Fruit fly (Drosophila melanogaster) whole organism, embryonic: ENCODE results near the gene CG14818.

Source experiments
- Ada2b ChIP-seq: fragments of 200-800 bp; sonication (Bioruptor generic); IDR thresholded peaks from 2 replicates; pipeline ENCODE4 v1.3.6; 2022; ENCODE audit warnings: missing biosample characterization, missing genetic modification characterization
- Bgb ChIP-seq: fragments of 200-800 bp; sonication (Bioruptor generic); IDR thresholded peaks from 2 replicates; pipeline ENCODE4 v1.3.6; 2022; ENCODE audit warnings: missing biosample characterization, missing genetic modification characterization; ENCODE audit not compliant: partially characterized antibody
- CG10267 ChIP-seq: fragments of 200-800 bp; sonication (Bioruptor generic); optimal IDR thresholded peaks from 2 replicates; lab custom pipeline; 2018; ENCODE audit warnings: missing biosample characterization, mild to moderate bottlenecking, missing genetic modification characterization, moderate library complexity
- CG11093 ChIP-seq: fragments of 200-800 bp; sonication (Bioruptor generic); IDR thresholded peaks from 3 replicates; pipeline ENCODE4 v1.3.6; 2022; ENCODE audit warnings: missing biosample characterization, missing genetic modification characterization
- CG11456 ChIP-seq: fragments of 200-800 bp; sonication (Bioruptor generic); IDR thresholded peaks from 3 replicates; pipeline ENCODE4 v1.3.6; 2022; ENCODE audit warnings: missing biosample characterization, missing genetic modification characterization
- CG11695 ChIP-seq: fragments of 200-800 bp; sonication (Bioruptor generic); IDR thresholded peaks from 3 replicates; pipeline ENCODE4 v1.3.6; 2022; ENCODE audit warnings: missing biosample characterization, missing genetic modification characterization
- CG12071 ChIP-seq: fragments of 200-800 bp; sonication (Bioruptor generic); optimal IDR thresholded peaks from 3 replicates; lab custom pipeline; 2018; ENCODE audit warnings: missing biosample characterization, mild to moderate bottlenecking, missing genetic modification characterization
- CG12219 ChIP-seq: fragments of 200-800 bp; sonication (Bioruptor generic); optimal IDR thresholded peaks from 3 replicates; lab custom pipeline; 2018; ENCODE audit warnings: missing biosample characterization, mild to moderate bottlenecking, missing genetic modification characterization
- CG12236 ChIP-seq: fragments of 200-800 bp; sonication (Bioruptor generic); optimal IDR thresholded peaks from 2 replicates; lab custom pipeline; 2016; ENCODE audit warnings: missing biosample characterization, missing genetic modification characterization
- CG12299 ChIP-seq: fragments of 200-800 bp; sonication (Bioruptor generic); optimal IDR thresholded peaks from 2 replicates; lab custom pipeline; 2018; ENCODE audit warnings: missing biosample characterization, mild to moderate bottlenecking, missing genetic modification characterization
- CG13123 ChIP-seq: fragments of 200-800 bp; sonication (Bioruptor generic); optimal IDR thresholded peaks from 2 replicates; lab custom pipeline; 2016; ENCODE audit warnings: missing biosample characterization, missing genetic modification characterization
- CG13624 ChIP-seq: fragments of 200-800 bp; sonication (Bioruptor generic); optimal IDR thresholded peaks from 2 replicates; lab custom pipeline; 2016; ENCODE audit warnings: missing biosample characterization, missing genetic modification characterization
- CG14710 ChIP-seq: fragments of 200-800 bp; sonication (Bioruptor generic); optimal IDR thresholded peaks from 3 replicates; lab custom pipeline; 2019; ENCODE audit warnings: missing biosample characterization, mild to moderate bottlenecking, missing genetic modification characterization, moderate library complexity
- CG1792 ChIP-seq: fragments of 200-800 bp; sonication (Bioruptor generic); optimal IDR thresholded peaks from 2 replicates; lab custom pipeline; 2016; ENCODE audit warnings: missing biosample characterization, missing genetic modification characterization
- CG18476 ChIP-seq: fragments of 200-800 bp; sonication (Bioruptor generic); optimal IDR thresholded peaks from 2 replicates; lab custom pipeline; 2016; ENCODE audit warnings: missing biosample characterization, mild to moderate bottlenecking, missing genetic modification characterization
- CG2120 ChIP-seq: fragments of 200-800 bp; sonication (Bioruptor generic); optimal IDR thresholded peaks from 3 replicates; lab custom pipeline; 2016; ENCODE audit warnings: missing biosample characterization, missing genetic modification characterization
- CG31365 ChIP-seq: fragments of 200-800 bp; sonication (Bioruptor generic); optimal IDR thresholded peaks from 2 replicates; lab custom pipeline; 2018; ENCODE audit warnings: missing biosample characterization, mild to moderate bottlenecking, missing genetic modification characterization
- CG33213 ChIP-seq: fragments of 200-800 bp; sonication (Bioruptor generic); optimal IDR thresholded peaks from 3 replicates; lab custom pipeline; 2016; ENCODE audit warnings: missing biosample characterization, missing genetic modification characterization
- CG34422 ChIP-seq: fragments of 200-800 bp; sonication (Bioruptor generic); IDR thresholded peaks from 3 replicates; pipeline ENCODE4 v1.3.6; 2022; ENCODE audit warnings: missing biosample characterization, missing genetic modification characterization
- CG3726 ChIP-seq: fragments of 200-800 bp; sonication (Bioruptor generic); IDR thresholded peaks from 3 replicates; pipeline ENCODE4, ENCODE4 v1.3.6; 2022; ENCODE audit warnings: missing biosample characterization, missing genetic modification characterization
- CG4707 ChIP-seq: fragments of 200-800 bp; sonication (Bioruptor generic); optimal IDR thresholded peaks from 2 replicates; lab custom pipeline; 2018; ENCODE audit warnings: missing biosample characterization, mild to moderate bottlenecking, missing genetic modification characterization, moderate library complexity
- CG8089 ChIP-seq: fragments of 200-800 bp; sonication (Bioruptor generic); optimal IDR thresholded peaks from 3 replicates; lab custom pipeline; 2016; ENCODE audit warnings: missing biosample characterization, missing genetic modification characterization
- CG8281 ChIP-seq: fragments of 200-800 bp; sonication (Bioruptor generic); optimal IDR thresholded peaks from 2 replicates; lab custom pipeline; 2018; ENCODE audit warnings: missing biosample characterization, mild to moderate bottlenecking, missing genetic modification characterization, moderate library complexity
- CG8388 ChIP-seq: fragments of 200-800 bp; sonication (Bioruptor generic); optimal IDR thresholded peaks from 2 replicates; lab custom pipeline; 2019; ENCODE audit warnings: missing biosample characterization, mild to moderate bottlenecking, missing genetic modification characterization, moderate library complexity
- CG9797 ChIP-seq: fragments of 200-800 bp; sonication (Bioruptor generic); optimal IDR thresholded peaks from 3 replicates; lab custom pipeline; 2018; ENCODE audit warnings: missing biosample characterization, mild to moderate bottlenecking, missing genetic modification characterization
- CG9817 ChIP-seq: fragments of 200-800 bp; sonication (Bioruptor generic); optimal IDR thresholded peaks from 2 replicates; lab custom pipeline; 2018; ENCODE audit warnings: missing biosample characterization, mild to moderate bottlenecking, missing genetic modification characterization, moderate library complexity
- Doc2 ChIP-seq: fragments of 200-800 bp; sonication (Bioruptor generic); IDR thresholded peaks from 2 replicates; pipeline ENCODE4 v1.3.6; 2022; ENCODE audit warnings: missing biosample characterization, missing genetic modification characterization
- E2f1 ChIP-seq: fragments of 200-800 bp; sonication (Bioruptor generic); IDR thresholded peaks from 2 replicates; pipeline ENCODE4 v1.3.6; 2022; ENCODE audit warnings: missing biosample characterization, missing genetic modification characterization
- Eip74EF ChIP-seq, 2 experiments: fragments of 200-800 bp in 1 of 2; fragments of >200 bp in 1 of 2; sonication (Bioruptor generic) in 1 of 2; optimal IDR thresholded peaks; 2 replicates each; lab custom pipeline; 2017 to 2019; ENCODE audit warnings: missing biosample characterization in 2 of 2, missing genetic modification characterization in 2 of 2, mild to moderate bottlenecking in 1 of 2, moderate library complexity in 1 of 2
- Hr39 ChIP-seq: fragments of >200 bp; optimal IDR thresholded peaks from 2 replicates; lab custom pipeline; 2017
- NFAT ChIP-seq: fragments of 200-800 bp; sonication (Bioruptor generic); IDR thresholded peaks from 2 replicates; pipeline ENCODE4 v1.3.6; 2022; ENCODE audit warnings: missing biosample characterization, missing genetic modification characterization
- NK7.1 ChIP-seq: fragments of 200-800 bp; sonication (Bioruptor generic); optimal IDR thresholded peaks from 3 replicates; lab custom pipeline; 2016; ENCODE audit warnings: missing biosample characterization, missing genetic modification characterization
- Ravus ChIP-seq: fragments of 200-800 bp; sonication (Bioruptor generic); IDR thresholded peaks from 2 replicates; pipeline ENCODE4 v1.3.6; 2022; ENCODE audit warnings: missing biosample characterization, missing genetic modification characterization
- Sin3A ChIP-seq: fragments of >200 bp; optimal IDR thresholded peaks from 2 replicates; lab custom pipeline; 2018
- Xbp1 ChIP-seq: fragments of 200-800 bp; sonication (Bioruptor generic); optimal IDR thresholded peaks from 3 replicates; lab custom pipeline; 2016; ENCODE audit warnings: missing biosample characterization, mild to moderate bottlenecking, missing genetic modification characterization
- amos ChIP-seq: fragments of 200-800 bp; sonication (Bioruptor generic); IDR thresholded peaks from 2 replicates; pipeline ENCODE4 v1.3.6; 2022; ENCODE audit warnings: missing biosample characterization, missing genetic modification characterization; ENCODE audit not compliant: partially characterized antibody
- ara ChIP-seq: fragments of 200-800 bp; sonication (Bioruptor generic); IDR thresholded peaks from 2 replicates; pipeline ENCODE4 v1.3.6; 2022; ENCODE audit warnings: missing biosample characterization, missing genetic modification characterization
- az2 ChIP-seq: fragments of 200-800 bp; sonication (Bioruptor generic); optimal IDR thresholded peaks from 3 replicates; lab custom pipeline; 2016; ENCODE audit warnings: missing biosample characterization, missing genetic modification characterization
- dmrt11E ChIP-seq: fragments of 200-800 bp; sonication (Bioruptor generic); optimal IDR thresholded peaks from 3 replicates; lab custom pipeline; 2018; ENCODE audit warnings: missing biosample characterization, mild to moderate bottlenecking, missing genetic modification characterization, moderate library complexity
- en ChIP-seq: fragments of 200-800 bp; sonication (Bioruptor generic); optimal IDR thresholded peaks from 2 replicates; lab custom pipeline; 2016; ENCODE audit warnings: missing biosample characterization, missing genetic modification characterization
- esg ChIP-seq: fragments of 200-800 bp; sonication (Bioruptor generic); conservative IDR thresholded peaks from 2 replicates; pipeline ENCODE4 v1.3.6; 2022; ENCODE audit warnings: missing biosample characterization, missing genetic modification characterization
- fd3F ChIP-seq: fragments of 200-800 bp; sonication (Bioruptor generic); optimal IDR thresholded peaks from 2 replicates; lab custom pipeline; 2018; ENCODE audit warnings: missing biosample characterization, mild to moderate bottlenecking, missing genetic modification characterization, moderate library complexity
- gem ChIP-seq: fragments of 200-800 bp; sonication (Bioruptor generic); optimal IDR thresholded peaks from 2 replicates; lab custom pipeline; 2019; ENCODE audit warnings: missing biosample characterization, mild to moderate bottlenecking, missing genetic modification characterization, moderate library complexity
- ind ChIP-seq: fragments of 200-800 bp; sonication (Bioruptor generic); optimal IDR thresholded peaks from 3 replicates; lab custom pipeline; 2016; ENCODE audit warnings: missing biosample characterization, missing genetic modification characterization
- lmd ChIP-seq: fragments of 200-800 bp; sonication (Bioruptor generic); IDR thresholded peaks from 2 replicates; pipeline ENCODE4 v1.3.6; 2022; ENCODE audit warnings: missing biosample characterization, missing genetic modification characterization
- maf-S ChIP-seq: fragments of 200-800 bp; sonication (Bioruptor generic); optimal IDR thresholded peaks from 2 replicates; lab custom pipeline; 2016; ENCODE audit warnings: missing biosample characterization, missing genetic modification characterization
- mam ChIP-seq: fragments of 200-800 bp; sonication (Bioruptor generic); optimal IDR thresholded peaks from 3 replicates; lab custom pipeline; 2016; ENCODE audit warnings: missing biosample characterization, missing genetic modification characterization
- pros ChIP-seq: fragments of 200-800 bp; sonication (Bioruptor generic); optimal IDR thresholded peaks from 3 replicates; lab custom pipeline; 2019; ENCODE audit warnings: missing biosample characterization, mild to moderate bottlenecking, missing genetic modification characterization, moderate library complexity
- ranshi ChIP-seq: fragments of 200-800 bp; sonication (Bioruptor generic); IDR thresholded peaks from 2 replicates; pipeline ENCODE4 v1.3.6; 2022; ENCODE audit warnings: missing biosample characterization, missing genetic modification characterization
- trem ChIP-seq: fragments of 200-800 bp; optimal IDR thresholded peaks from 3 replicates; lab custom pipeline; 2019; ENCODE audit warnings: missing biosample characterization, mild to moderate bottlenecking, missing genetic modification characterization, moderate library complexity
- tx ChIP-seq: fragments of 200-800 bp; sonication (Bioruptor generic); optimal IDR thresholded peaks from 2 replicates; lab custom pipeline; 2016; ENCODE audit warnings: missing biosample characterization, missing genetic modification characterization

CG14818 gene

dm6 chrX:1879606-1880110, at the start of gene CG14818 (continued):
- no peak for TF ChIP-seq Eip74EF (GFP tag; optimal IDR thresholded peaks at IDR 0.05; lab: Kevin White, UChicago)
- TF ChIP-seq E2f1 = peak; percentile 51; the same call in 1 of the 2 replicates
- TF ChIP-seq maf-S (GFP tag; lab: Kevin White, UChicago) = peak; percentile 59
- no peak for TF ChIP-seq Doc2 (GFP tag; lab: Robert Waterston, UW)
- TF ChIP-seq Ada2b = peak; percentile 60
- no peak for TF ChIP-seq en
- TF ChIP-seq CG12236 (GFP tag; lab: Kevin White, UChicago) = peak; percentile 39
- TF ChIP-seq trem (tag; lab: Kevin White, UChicago) = no peak
- no peak for TF ChIP-seq CG9797 (GFP tag; lab: Kevin White, UChicago)
- no peak for TF ChIP-seq CG13123 (GFP tag; lab: Kevin White, UChicago)
- TF ChIP-seq CG1792 (GFP tag; lab: Kevin White, UChicago) = peak; percentile 27
- TF ChIP-seq CG8388 = peak; percentile 32
- peak; percentile 45 for TF ChIP-seq dmrt11E (tag; lab: Kevin White, UChicago)
- TF ChIP-seq lmd (GFP tag; lab: Robert Waterston, UW) = peak; percentile 72
- TF ChIP-seq mam (GFP tag; lab: Kevin White, UChicago) = peak; percentile 81
- 0 out of 3 replicates have a peak, but pooled peaks have one; percentile 40 for TF ChIP-seq CG11695 (GFP tag; lab: Robert Waterston, UW)
- TF ChIP-seq CG12299 (tag; lab: Kevin White, UChicago) = peak; percentile 39
- peak; percentile 70 for TF ChIP-seq CG33213
- TF ChIP-seq gem (tag; lab: Kevin White, UChicago) = peak; percentile 68
- peak; percentile 78 for TF ChIP-seq CG9817 (tag; lab: Kevin White, UChicago)
- peak; percentile 30 for TF ChIP-seq CG4707
- peak; percentile 43 for TF ChIP-seq CG14710 (tag; lab: Kevin White, UChicago)
- peak; percentile 78 for TF ChIP-seq amos (GFP tag; lab: Robert Waterston, UW)
- peak; percentile 81 for TF ChIP-seq Bgb (GFP tag; lab: Robert Waterston, UW)
- no peak for TF ChIP-seq CG8281 (tag; lab: Kevin White, UChicago)
- TF ChIP-seq CG8089 (GFP tag; lab: Kevin White, UChicago) = peak; percentile 27
- peak; percentile 72; the same call in 1 of the 3 replicates for TF ChIP-seq CG11456
- TF ChIP-seq CG18476 = no peak
- peak; percentile 31; the same call in 1 of the 2 replicates for TF ChIP-seq esg
- peak; percentile 42 for TF ChIP-seq az2 (GFP tag; lab: Kevin White, UChicago)
- peak; percentile 67 for TF ChIP-seq CG2120
- peak; percentile 62 for TF ChIP-seq ind
- TF ChIP-seq CG10267 (tag; lab: Kevin White, UChicago) = peak; percentile 45
- peak; percentile 60; the same call in 1 of the 2 replicates for TF ChIP-seq ranshi (GFP tag; lab: Robert Waterston, UW)
- no peak for TF ChIP-seq CG3726 (GFP tag; lab: Robert Waterston, UW)
- peak; percentile 38 for TF ChIP-seq CG12219 (GFP tag; lab: Kevin White, UChicago)
- peak; percentile 46; the same call in 1 of the 2 replicates for TF ChIP-seq NFAT
- peak; percentile 24 for TF ChIP-seq tx (GFP tag; lab: Kevin White, UChicago)
- peak; percentile 29; the same call in 1 of the 2 replicates for TF ChIP-seq ara (GFP tag; lab: Robert Waterston, UW)
- 0 out of 3 replicates have a peak, but pooled peaks have one; percentile 41 for TF ChIP-seq CG11093 (GFP tag; lab: Robert Waterston, UW)
- peak; percentile 45 for TF ChIP-seq CG12071 (GFP tag; lab: Kevin White, UChicago)
- TF ChIP-seq fd3F (GFP tag; lab: Kevin White, UChicago) = peak; percentile 48
- TF ChIP-seq Ravus = no peak; the same call in 1 of the 2 replicates
- no peak for TF ChIP-seq Hr39 (lab: Kevin White, UChicago)
- TF ChIP-seq pros (GFP tag; lab: Kevin White, UChicago) = no peak
- peak; percentile 61 for TF ChIP-seq Xbp1 (GFP tag; lab: Kevin White, UChicago)
- TF ChIP-seq NK7.1 (GFP tag; lab: Kevin White, UChicago) = peak; percentile 27
- peak; percentile 47 for TF ChIP-seq CG13624 (GFP tag; lab: Kevin White, UChicago)
- TF ChIP-seq CG31365 (tag; lab: Kevin White, UChicago) = no peak
- TF ChIP-seq Sin3A (lab: Kevin White, UChicago) = no peak
- peak; percentile 48; the same call in 1 of the 3 replicates for TF ChIP-seq CG34422 (GFP tag; lab: Robert Waterston, UW)
